Fruit fly (Drosophila melanogaster) whole organism, adult: ENCODE results near the gene CG4438.

Experiments
- CG11617 ChIP-seq: fragments of 200-800 bp; sonication (Bioruptor generic); optimal IDR thresholded peaks from 2 replicates; lab custom pipeline; 2017; ENCODE audit warnings: mild to moderate bottlenecking, missing biosample characterization, missing genetic modification reagents, missing genetic modification characterization
- CG12768 ChIP-seq: fragments of 200-800 bp; sonication (Bioruptor generic); optimal IDR thresholded peaks from 2 replicates; lab custom pipeline; 2017; ENCODE audit warnings: missing biosample characterization, missing genetic modification characterization, mild to moderate bottlenecking, moderate library complexity, missing genetic modification reagents
- CG14711 ChIP-seq: fragments of 200-800 bp; sonication (Bioruptor generic); optimal IDR thresholded peaks from 2 replicates; lab custom pipeline; 2018; ENCODE audit warnings: missing biosample characterization, mild to moderate bottlenecking, missing genetic modification characterization, moderate library complexity
- CG33017 ChIP-seq: fragments of 200-800 bp; sonication (Bioruptor generic); optimal IDR thresholded peaks from 2 replicates; lab custom pipeline; 2018; ENCODE audit warnings: missing biosample characterization, mild to moderate bottlenecking, missing genetic modification characterization, moderate library complexity
- CG7101 ChIP-seq: fragments of 200-800 bp; sonication (Bioruptor generic); optimal IDR thresholded peaks from 2 replicates; lab custom pipeline; 2018; ENCODE audit warnings: missing biosample characterization, mild to moderate bottlenecking, missing genetic modification characterization, moderate library complexity
- Clk ChIP-seq: fragments of 200-800 bp; sonication (Bioruptor generic); optimal IDR thresholded peaks from 2 replicates; lab custom pipeline; 2017; ENCODE audit warnings: missing biosample characterization, missing genetic modification characterization
- Crg-1 ChIP-seq: fragments of 200-800 bp; sonication (Bioruptor generic); optimal IDR thresholded peaks from 2 replicates; lab custom pipeline; 2016; ENCODE audit warnings: missing biosample characterization, missing genetic modification characterization
- Hr96 ChIP-seq: fragments of 200-800 bp; sonication (Bioruptor generic); optimal IDR thresholded peaks from 2 replicates; lab custom pipeline; 2016; ENCODE audit warnings: missing biosample characterization, missing genetic modification characterization
- Mnt ChIP-seq: fragments of 200-800 bp; sonication (Bioruptor generic); optimal IDR thresholded peaks from 2 replicates; lab custom pipeline; 2016; ENCODE audit warnings: missing biosample characterization, mild to moderate bottlenecking, missing genetic modification characterization
- bab1 ChIP-seq: fragments of 200-800 bp; sonication (Bioruptor generic); optimal IDR thresholded peaks from 3 replicates; lab custom pipeline; 2019; ENCODE audit warnings: missing biosample characterization, mild to moderate bottlenecking, missing genetic modification characterization, moderate library complexity
- cnc ChIP-seq, 2 experiments: fragments of >200 bp; optimal IDR thresholded peaks; 2 replicates each; lab custom pipeline; 2017
- kay ChIP-seq: fragments of 200-800 bp; sonication (Bioruptor generic); peaks from one replicate; lab custom pipeline; 2016; ENCODE audit warnings: missing biosample characterization, missing genetic modification characterization, borderline replicate concordance
- pad ChIP-seq: fragments of 200-800 bp; sonication (Bioruptor generic); optimal IDR thresholded peaks from 3 replicates; lab custom pipeline; 2017; ENCODE audit warnings: missing biosample characterization, missing genetic modification characterization, mild to moderate bottlenecking, moderate library complexity, missing genetic modification reagents
- tj ChIP-seq: fragments of 200-800 bp; sonication (Bioruptor generic); optimal IDR thresholded peaks from 3 replicates; lab custom pipeline; 2017; ENCODE audit warnings: missing biosample characterization, mild to moderate bottlenecking, missing genetic modification characterization, moderate library complexity

dm6 chr2L:9420660-9421059 lies 22.9 kb upstream of the CG4438 start:
- TF ChIP-seq pad (GFP tag; lab: Kevin White, UChicago): no peak
- TF ChIP-seq kay (GFP tag; lab: Kevin White, UChicago): no peak
- TF ChIP-seq cnc (optimal IDR thresholded peaks at IDR 0.05; lab: Kevin White, UChicago): no peak
- no peak for TF ChIP-seq Crg-1
- no peak for TF ChIP-seq CG33017 (tag; lab: Kevin White, UChicago)
- no peak for TF ChIP-seq Hr96 (GFP tag; lab: Kevin White, UChicago)
- TF ChIP-seq CG11617: no peak
- TF ChIP-seq Clk: no peak
- TF ChIP-seq CG7101 (tag; lab: Kevin White, UChicago): no peak
- TF ChIP-seq CG12768 (GFP tag; lab: Kevin White, UChicago): no peak
- no peak for TF ChIP-seq CG14711 (tag; lab: Kevin White, UChicago)
- no peak for TF ChIP-seq tj (GFP tag; lab: Kevin White, UChicago)
- TF ChIP-seq bab1 (GFP tag; lab: Kevin White, UChicago): no peak
- TF ChIP-seq Mnt (GFP tag; lab: Kevin White, UChicago): no peak
